Worm (Caenorhabditis elegans) whole organism, young adult: Measurements from ENCODE around the gene ZK856.16.

Experiments
- B0035.1 ChIP-seq: sonication (generic microtip); optimal IDR thresholded peaks from 2 replicates; lab custom pipeline; 2016; ENCODE audit warnings: missing genetic modification characterization, mild to moderate bottlenecking, missing compliant biosample characterization, missing genotype, missing genetic modification reagents
- B0261.1 ChIP-seq: sonication (generic microtip); optimal IDR thresholded peaks from 2 replicates; lab custom pipeline; 2016; ENCODE audit warnings: mild to moderate bottlenecking, missing genetic modification characterization, moderate library complexity, missing compliant biosample characterization
- C17E4.6 ChIP-seq: fragments of 200-800 bp; sonication (Bioruptor generic); IDR thresholded peaks from 2 replicates; pipeline ENCODE4 v1.3.6; 2022; ENCODE audit warnings: missing genetic modification reagents, missing genetic modification characterization, missing compliant biosample characterization
- D2030.7 ChIP-seq: fragments of 200-800 bp; sonication (Bioruptor generic); IDR thresholded peaks from 2 replicates; pipeline ENCODE4 v1.3.6; 2022; ENCODE audit warnings: missing genetic modification reagents, missing genetic modification characterization, missing compliant biosample characterization
- F33H1.4 ChIP-seq: fragments of 200-800 bp; sonication (Bioruptor generic); IDR thresholded peaks from 2 replicates; pipeline ENCODE4 v1.3.6; 2022; ENCODE audit warnings: missing genetic modification reagents, missing genetic modification characterization, missing compliant biosample characterization
- F39B2.1 ChIP-seq: fragments of 200-800 bp; sonication (Bioruptor generic); IDR thresholded peaks from 2 replicates; pipeline ENCODE4 v1.3.6; 2022; ENCODE audit warnings: missing genetic modification reagents, missing genetic modification characterization, missing compliant biosample characterization
- F52B5.7 ChIP-seq: sonication (generic microtip); optimal IDR thresholded peaks from 2 replicates; lab custom pipeline; 2016; ENCODE audit warnings: mild to moderate bottlenecking, missing genetic modification characterization, missing compliant biosample characterization
- F55B11.4 ChIP-seq: sonication (generic microtip); optimal IDR thresholded peaks from 2 replicates; lab custom pipeline; 2016; ENCODE audit warnings: missing compliant biosample characterization, missing genetic modification characterization, borderline replicate concordance; ENCODE audit not compliant: insufficient read depth
- K11D2.4 ChIP-seq: fragments of 200-800 bp; sonication (Bioruptor generic); IDR thresholded peaks from 2 replicates; pipeline ENCODE4 v1.3.6; 2022; ENCODE audit warnings: missing genetic modification reagents, missing genetic modification characterization, missing compliant biosample characterization
- Y56A3A.18 ChIP-seq: fragments of 200-800 bp; sonication (Bioruptor generic); IDR thresholded peaks from 2 replicates; pipeline ENCODE4 v1.3.6; 2022; ENCODE audit warnings: missing genetic modification reagents, missing genetic modification characterization, missing compliant biosample characterization
- Y67H2A.10 ChIP-seq: fragments of 200-800 bp; sonication (Bioruptor generic); conservative IDR thresholded peaks from 2 replicates; pipeline ENCODE4 v1.3.6; 2022; ENCODE audit warnings: missing genetic modification reagents, missing genetic modification characterization, missing compliant biosample characterization
- ama-1 ChIP-seq, 3 experiments: fragments of 150-350 bp in 1 of 3; sonication (generic microtip) in 2 of 3; optimal IDR thresholded peaks; 2 replicates each; lab custom pipeline; 2014 to 2018; ENCODE audit warnings: missing biosample characterization in 2 of 3, missing genetic modification characterization in 2 of 3, missing genetic modification reagents in 2 of 3
- atf-7 ChIP-seq: sonication (generic microtip); optimal IDR thresholded peaks from 2 replicates; lab custom pipeline; 2017; ENCODE audit warnings: mild to moderate bottlenecking, missing genetic modification characterization, missing compliant biosample characterization
- athp-1 ChIP-seq: sonication (generic microtip); optimal IDR thresholded peaks from 2 replicates; lab custom pipeline; 2017; ENCODE audit warnings: mild to moderate bottlenecking, missing genetic modification characterization, missing compliant biosample characterization
- cebp-1 ChIP-seq, 2 experiments: fragments of 200-800 bp in 1 of 2; sonication (Bioruptor generic) in 1 of 2; sonication (generic microtip) in 1 of 2; IDR thresholded peaks in 1 of 2; optimal IDR thresholded peaks in 1 of 2; 2 replicates each; pipeline versions ENCODE4 v1.3.6 to Lab custom; 2017 to 2022; ENCODE audit warnings: missing compliant biosample characterization in 2 of 2, missing genetic modification characterization in 2 of 2, mild to moderate bottlenecking in 1 of 2, missing genetic modification reagents in 1 of 2, moderate library complexity in 1 of 2
- ceh-27 ChIP-seq: fragments of 200-800 bp; sonication (Bioruptor generic); optimal IDR thresholded peaks from 2 replicates; lab custom pipeline; 2018; ENCODE audit warnings: mild to moderate bottlenecking, missing genetic modification characterization, moderate library complexity, missing compliant biosample characterization
- dox-1 ChIP-seq: fragments of 200-800 bp; sonication (Bioruptor generic); IDR thresholded peaks from 2 replicates; pipeline ENCODE4 v1.3.6; 2022; ENCODE audit warnings: missing genetic modification reagents, missing genetic modification characterization, missing compliant biosample characterization
- dpl-1 ChIP-seq: fragments of 150-350 bp; optimal IDR thresholded peaks from 2 replicates; lab custom pipeline; 2014; ENCODE audit warnings: missing biosample characterization, missing genetic modification reagents, missing genetic modification characterization
- egrh-3 ChIP-seq: fragments of 200-800 bp; sonication (Bioruptor generic); IDR thresholded peaks from 2 replicates; pipeline ENCODE4 v1.3.6; 2022; ENCODE audit warnings: missing genetic modification reagents, missing genetic modification characterization, missing compliant biosample characterization
- hsf-1 ChIP-seq: fragments of 200-800 bp; sonication (Bioruptor generic); IDR thresholded peaks from 2 replicates; pipeline ENCODE4 v1.3.6; 2022; ENCODE audit warnings: missing genetic modification reagents, missing genetic modification characterization, missing compliant biosample characterization
- lin-26 ChIP-seq: fragments of 200-800 bp; sonication (Bioruptor generic); IDR thresholded peaks from 2 replicates; pipeline ENCODE4 v1.3.6; 2022; ENCODE audit warnings: missing genetic modification reagents, missing genetic modification characterization, missing compliant biosample characterization
- lin-40 ChIP-seq: sonication (generic microtip); optimal IDR thresholded peaks from 2 replicates; lab custom pipeline; 2016; ENCODE audit warnings: missing genetic modification characterization, mild to moderate bottlenecking, missing compliant biosample characterization, missing genotype, missing genetic modification reagents
- lsl-1 ChIP-seq: fragments of 200-800 bp; sonication (Bioruptor generic); optimal IDR thresholded peaks from 2 replicates; lab custom pipeline; 2018; ENCODE audit warnings: mild to moderate bottlenecking, missing genetic modification characterization, moderate library complexity, missing compliant biosample characterization
- mel-28 ChIP-seq: sonication (generic microtip); optimal IDR thresholded peaks from 2 replicates; lab custom pipeline; 2016; ENCODE audit warnings: borderline replicate concordance, mild to moderate bottlenecking, missing genetic modification characterization, missing compliant biosample characterization
- mes-4 ChIP-seq: sonication (generic microtip); optimal IDR thresholded peaks from 2 replicates; lab custom pipeline; 2016; ENCODE audit warnings: missing genotype, missing genetic modification characterization, missing compliant biosample characterization
- nhr-120 ChIP-seq: fragments of 200-800 bp; sonication (Bioruptor generic); IDR thresholded peaks from 2 replicates; pipeline ENCODE4 v1.3.6; 2022; ENCODE audit warnings: missing genetic modification characterization, missing compliant biosample characterization
- nhr-179 ChIP-seq: sonication (generic microtip); optimal IDR thresholded peaks from 2 replicates; lab custom pipeline; 2016; ENCODE audit warnings: mild to moderate bottlenecking, missing genetic modification characterization, missing compliant biosample characterization
- nhr-27 ChIP-seq: fragments of 200-800 bp; sonication (Bioruptor generic); optimal IDR thresholded peaks from 2 replicates; lab custom pipeline; 2018; ENCODE audit warnings: mild to moderate bottlenecking, missing genetic modification characterization, moderate library complexity, missing compliant biosample characterization
- nhr-90 ChIP-seq: sonication (generic microtip); optimal IDR thresholded peaks from 2 replicates; lab custom pipeline; 2016; ENCODE audit warnings: missing genotype, mild to moderate bottlenecking, missing genetic modification characterization, missing compliant biosample characterization
- pbrm-1 ChIP-seq: fragments of 200-800 bp; sonication (Bioruptor generic); IDR thresholded peaks from 2 replicates; pipeline ENCODE4 v1.3.6; 2022; ENCODE audit warnings: missing genetic modification reagents, missing genetic modification characterization, missing compliant biosample characterization
- rpc-1 ChIP-seq, 2 experiments: fragments of 150-350 bp in 1 of 2; sonication (generic microtip) in 1 of 2; optimal IDR thresholded peaks; 2 replicates each; lab custom pipeline; 2014 to 2018; ENCODE audit warnings: missing biosample characterization in 1 of 2, missing genetic modification characterization in 1 of 2, missing genetic modification reagents in 1 of 2, missing genotype in 1 of 2
- unc-62 ChIP-seq: fragments of 150-350 bp; optimal IDR thresholded peaks from 2 replicates; lab custom pipeline; 2014; ENCODE audit warnings: missing biosample characterization, missing genetic modification reagents, missing genetic modification characterization
- ztf-18 ChIP-seq: sonication (generic microtip); optimal IDR thresholded peaks from 2 replicates; lab custom pipeline; 2016; ENCODE audit warnings: missing genotype, mild to moderate bottlenecking, missing genetic modification characterization, missing compliant biosample characterization
- ztf-22 ChIP-seq: fragments of 200-800 bp; sonication (Bioruptor generic); optimal IDR thresholded peaks from 2 replicates; lab custom pipeline; 2018; ENCODE audit warnings: mild to moderate bottlenecking, missing genetic modification characterization, moderate library complexity, missing compliant biosample characterization
- ztf-3 ChIP-seq: fragments of 200-800 bp; sonication (Bioruptor generic); optimal IDR thresholded peaks from 2 replicates; lab custom pipeline; 2018; ENCODE audit warnings: mild to moderate bottlenecking, missing genetic modification characterization, missing compliant biosample characterization

ZK856.16 gene

DNA sequence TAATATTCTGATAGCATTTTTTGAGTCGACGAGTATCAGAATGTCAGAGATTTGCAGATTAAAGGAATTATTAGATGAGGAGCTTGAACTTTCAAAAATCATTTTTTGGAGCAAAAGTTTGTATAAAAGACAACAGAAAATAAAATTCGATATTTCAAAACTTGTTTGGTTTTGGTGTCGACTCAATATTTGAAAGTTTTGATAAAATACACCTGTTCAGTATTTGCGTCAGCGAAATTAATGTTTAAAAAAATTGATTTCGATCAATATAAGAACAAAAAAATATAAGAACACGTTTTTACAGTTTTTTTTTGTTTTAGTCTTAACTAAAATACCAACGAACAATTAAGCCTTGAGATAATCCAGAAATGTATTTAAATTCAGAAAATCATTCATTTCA is 15.2 kb upstream of the ZK856.16 start, which contains the start of gene C12D8.13:
Gene C12D8.13, minus strand, starts transcription at position 101 of the 400 bp plus-strand sequence.
- TF ChIP-seq ceh-27 (no peak), Y56A3A.18 (GFP tag; lab: Robert Waterston, UW) (no peak)

DNA sequence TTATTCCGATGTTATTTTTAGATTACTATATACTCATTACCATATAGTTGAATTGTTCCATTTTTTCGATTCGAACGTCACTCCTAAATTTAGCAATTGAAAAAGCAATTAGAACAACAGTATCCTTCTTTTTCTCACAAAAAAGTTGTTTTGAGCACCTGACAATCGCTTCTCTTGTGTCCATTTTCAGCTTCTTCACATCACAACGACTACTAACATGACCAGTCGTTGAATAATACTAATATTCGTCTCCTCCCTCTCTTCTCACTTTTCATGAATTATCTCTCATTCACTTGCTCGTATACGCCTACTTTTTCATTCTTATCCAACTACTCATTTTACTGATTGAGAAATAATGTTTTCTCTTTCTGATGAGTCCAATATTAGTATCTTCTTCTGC is 11.3 kb upstream of the ZK856.16 start, which contains the start of gene ZK856.14:
Gene ZK856.14, plus strand, starts transcription at position 301 of the 400 bp plus-strand sequence.
- no peak for TF ChIP-seq nhr-120 (GFP tag; lab: Robert Waterston, UW)
- no peak for TF ChIP-seq ztf-18 (tag; lab: Kevin White, UChicago)
- TF ChIP-seq lin-26 (GFP tag; lab: Robert Waterston, UW): no peak
- no peak for TF ChIP-seq ama-1 (optimal IDR thresholded peaks at IDR 0.05; lab: Kevin White, UChicago)
- no peak for TF ChIP-seq ama-1 (GFP tag; optimal IDR thresholded peaks at IDR 0.05; lab: Kevin White, UChicago)
- TF ChIP-seq nhr-179 (tag; lab: Kevin White, UChicago): no peak
- TF ChIP-seq ztf-3 (GFP tag; lab: Kevin White, UChicago): no peak
- no peak for TF ChIP-seq lin-40
- no peak for TF ChIP-seq F55B11.4
- TF ChIP-seq nhr-90 (tag; lab: Kevin White, UChicago): no peak
- no peak for TF ChIP-seq B0035.1 (tag; lab: Kevin White, UChicago)
- no peak for TF ChIP-seq nhr-27 (tag; lab: Kevin White, UChicago)
- no peak for TF ChIP-seq atf-7 (tag; lab: Kevin White, UChicago)
- TF ChIP-seq ztf-22 (GFP tag; lab: Kevin White, UChicago): no peak
- no peak for TF ChIP-seq B0261.1 (tag; lab: Kevin White, UChicago)
- TF ChIP-seq mel-28 (tag; lab: Kevin White, UChicago): no peak
- no peak for TF ChIP-seq F33H1.4 (GFP tag; lab: Robert Waterston, UW)
- TF ChIP-seq rpc-1 (optimal IDR thresholded peaks at IDR 0.05; lab: Kevin White, UChicago): no peak
- no peak for TF ChIP-seq rpc-1 (tag; optimal IDR thresholded peaks at IDR 0.05; lab: Kevin White, UChicago)

DNA sequence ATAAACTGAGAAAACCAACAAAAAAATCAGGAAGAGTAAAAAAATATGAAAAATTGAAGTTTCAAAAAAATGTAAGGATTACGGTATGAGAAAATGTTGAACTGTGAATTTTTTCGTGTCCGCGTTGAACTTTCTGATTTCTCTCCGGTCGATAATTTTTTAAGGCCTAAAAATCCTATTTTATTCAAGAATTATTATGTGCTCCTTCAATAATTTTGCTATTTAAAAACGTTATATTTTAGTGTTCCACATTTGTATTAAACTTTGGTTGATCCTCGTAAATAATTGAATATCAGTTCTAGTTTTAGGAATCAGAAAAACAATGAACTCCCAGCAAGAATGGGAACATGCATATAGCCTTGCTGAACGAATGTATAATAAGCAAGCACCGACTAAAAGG is 7.2 kb upstream of the ZK856.16 start, which contains the start of gene hpo-40:
Gene hpo-40, plus strand, starts transcription at position 301 of the 400 bp plus-strand sequence.
- no peak for TF ChIP-seq Y67H2A.10 (GFP tag; lab: Robert Waterston, UW)
- TF ChIP-seq lsl-1: peak; percentile 34

DNA sequence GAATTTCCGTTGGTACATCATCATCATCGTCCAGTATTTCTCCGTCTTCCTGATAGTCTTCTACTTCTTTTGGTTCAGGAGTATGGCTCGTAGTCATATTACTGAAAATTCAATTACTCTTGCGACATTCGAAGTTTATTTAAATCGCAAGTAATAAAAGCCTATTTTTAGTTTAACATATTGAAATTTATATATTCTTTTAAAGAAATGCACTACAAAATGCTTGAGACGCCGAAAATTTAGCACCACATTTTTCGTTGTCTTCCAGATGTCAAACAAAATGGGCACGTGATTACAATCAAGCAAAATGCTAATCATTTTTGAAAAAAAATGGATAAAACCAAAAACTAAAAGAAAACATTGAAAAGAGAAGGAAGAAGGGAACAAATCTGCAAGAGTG is 6.6 kb upstream of the ZK856.16 start, which contains the start of gene zhit-3:
Gene zhit-3, minus strand, starts transcription at position 101 of the 400 bp plus-strand sequence.
- TF ChIP-seq K11D2.4 (GFP tag; lab: Robert Waterston, UW) (no peak), unc-62 (GFP tag; lab: Kevin White, UChicago) (no peak), athp-1 (tag; lab: Kevin White, UChicago) (no peak), mes-4 (tag; lab: Kevin White, UChicago) (no peak), F52B5.7 (no peak), dpl-1 (no peak), C17E4.6 (GFP tag; lab: Robert Waterston, UW) (no peak), pbrm-1 (GFP tag; lab: Robert Waterston, UW) (no peak), hsf-1 (no peak), F39B2.1 (GFP tag; lab: Robert Waterston, UW) (no peak), lin-26 (GFP tag; lab: Robert Waterston, UW) (no peak), dox-1 (GFP tag; lab: Robert Waterston, UW) (no peak), egrh-3 (GFP tag; lab: Robert Waterston, UW) (no peak), cebp-1 (GFP tag; IDR thresholded peaks at IDR 0.05; lab: Robert Waterston, UW) (no peak), cebp-1 (tag; optimal IDR thresholded peaks at IDR 0.05; lab: Kevin White, UChicago) (no peak), ztf-18 (tag; lab: Kevin White, UChicago) (no peak), D2030.7 (no peak)
